In the genomic region with DNA sequence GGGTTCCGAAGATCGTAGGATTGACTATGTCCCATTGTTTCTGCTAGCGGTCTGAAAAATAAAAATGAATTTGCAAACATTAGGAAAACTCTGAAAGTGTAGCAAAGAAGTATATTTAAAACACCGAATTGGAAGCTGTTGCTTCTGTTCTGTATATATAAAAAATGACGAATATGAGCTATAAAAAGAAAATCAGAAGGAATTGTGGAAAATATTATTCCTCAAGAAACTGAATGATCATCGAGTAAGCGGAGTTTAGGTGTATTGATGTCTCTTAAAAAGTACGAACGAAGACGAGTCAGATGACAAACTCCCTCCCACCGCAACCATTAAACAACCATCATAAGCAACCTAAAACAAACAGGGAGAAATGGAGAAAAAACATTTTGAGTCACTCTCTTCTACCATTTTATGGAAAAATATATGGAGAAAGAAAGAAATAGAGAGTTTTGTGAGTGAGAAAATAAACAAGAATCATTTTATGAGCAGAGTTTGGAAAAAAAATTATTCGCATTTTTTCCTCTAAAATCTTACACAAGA, we compare ENCODE assay signal across 2 worm cellular contexts.
TF ChIP-seq lines count a peak whose summit lies in the region.

A gene (minus strand): TSS at position 51 of the 540 bp plus-strand sequence.

TF ChIP-seq in whole organism, L3 larva, 47 proteins besides CTCF, POLR2A, EP300 and RAD21:
- TF ChIP-seq daf-12 (tag; optimal IDR thresholded peaks at IDR 0.05; lab: Kevin White, UChicago) (no peak), pha-4 (tag; optimal IDR thresholded peaks at IDR 0.05; lab: Kevin White, UChicago) (peak; percentile 74)

TF ChIP-seq in whole organism, L4 larva, 104 proteins besides CTCF, POLR2A, EP300 and RAD21:
- TF ChIP-seq daf-16 (GFP tag; optimal IDR thresholded peaks at IDR 0.05; lab: Kevin White, UChicago), result no peak
- TF ChIP-seq daf-16 (tag; optimal IDR thresholded peaks at IDR 0.05; lab: Kevin White, UChicago), result peak; percentile 54
- TF ChIP-seq unc-62 (GFP tag; optimal IDR thresholded peaks at IDR 0.05 in 1 of 2; lab: Kevin White, UChicago), result peak in 1 of 2 experiments; percentile 20
- no peak for TF ChIP-seq unc-62 (tag; optimal IDR thresholded peaks at IDR 0.05; lab: Kevin White, UChicago)
- TF ChIP-seq vab-7 (GFP tag; IDR thresholded peaks at IDR 0.05; lab: Robert Waterston, UW), result no peak
- no peak for TF ChIP-seq nhr-28 (tag; optimal IDR thresholded peaks at IDR 0.05; lab: Kevin White, UChicago)
- no peak for TF ChIP-seq lin-29 (GFP tag; IDR thresholded peaks at IDR 0.05; lab: Robert Waterston, UW)
- TF ChIP-seq daf-19 (GFP tag; conservative IDR thresholded peaks at IDR 0.05; lab: Robert Waterston, UW), result no peak
TF ChIP-seq in whole organism, L4 larva: peak in this region for 2.
